Fruit fly (Drosophila melanogaster) whole organism, embryonic: ENCODE measurements around the gene CG4041.
A peak's percentile ranks its signal among the peaks of the same experiment; 100 is the strongest.

Source experiments
- BEAF-32 ChIP-seq: fragments of 200-800 bp; sonication (Bioruptor generic); optimal IDR thresholded peaks from 3 replicates; lab custom pipeline; 2017; ENCODE audit warnings: missing biosample characterization, missing genetic modification characterization, mild to moderate bottlenecking, moderate library complexity, missing genetic modification reagents
- Bdp1 ChIP-seq: fragments of 200-800 bp; sonication (Bioruptor generic); optimal IDR thresholded peaks from 3 replicates; lab custom pipeline; 2016; ENCODE audit warnings: missing biosample characterization, missing genetic modification characterization
- CG10543 ChIP-seq: fragments of 200-800 bp; sonication (Bioruptor generic); optimal IDR thresholded peaks from 3 replicates; lab custom pipeline; 2017; ENCODE audit warnings: missing biosample characterization, mild to moderate bottlenecking, missing genetic modification characterization, moderate library complexity
- CG13287 ChIP-seq: fragments of 200-800 bp; sonication (Bioruptor generic); IDR thresholded peaks from 2 replicates; pipeline ENCODE4 v1.3.6; 2022; ENCODE audit warnings: missing biosample characterization, missing genetic modification characterization; ENCODE audit not compliant: partially characterized antibody
- CG14050 ChIP-seq: fragments of 200-800 bp; sonication (Bioruptor generic); IDR thresholded peaks from 3 replicates; pipeline ENCODE4 v1.3.6; 2022; ENCODE audit warnings: missing biosample characterization, missing genetic modification characterization
- CG15011 ChIP-seq: fragments of 200-800 bp; sonication (Bioruptor generic); optimal IDR thresholded peaks from 3 replicates; lab custom pipeline; 2018; ENCODE audit warnings: missing biosample characterization, mild to moderate bottlenecking, missing genetic modification characterization
- CG15269 ChIP-seq: fragments of 200-800 bp; sonication (Bioruptor generic); optimal IDR thresholded peaks from 2 replicates; lab custom pipeline; 2018; ENCODE audit warnings: missing biosample characterization, mild to moderate bottlenecking, missing genetic modification characterization, moderate library complexity
- CG2116 ChIP-seq: fragments of 200-800 bp; sonication (Bioruptor generic); optimal IDR thresholded peaks from 3 replicates; lab custom pipeline; 2018; ENCODE audit warnings: missing biosample characterization, mild to moderate bottlenecking, missing genetic modification characterization
- CG2875 ChIP-seq: fragments of 200-800 bp; sonication (Bioruptor generic); optimal IDR thresholded peaks from 2 replicates; lab custom pipeline; 2017; ENCODE audit warnings: missing biosample characterization, mild to moderate bottlenecking, missing genetic modification characterization, missing genetic modification reagents
- CG30403 ChIP-seq: fragments of 200-800 bp; sonication (Bioruptor generic); optimal IDR thresholded peaks from 3 replicates; lab custom pipeline; 2016; ENCODE audit warnings: missing biosample characterization, missing genetic modification characterization
- CG32532 ChIP-seq: fragments of 200-800 bp; sonication (Bioruptor generic); IDR thresholded peaks from 2 replicates; pipeline ENCODE4 v1.3.6; 2022; ENCODE audit warnings: missing biosample characterization, missing genetic modification characterization
- CG3407 ChIP-seq: fragments of 200-800 bp; sonication (Bioruptor generic); optimal IDR thresholded peaks from 2 replicates; lab custom pipeline; 2018; ENCODE audit warnings: missing biosample characterization, mild to moderate bottlenecking, missing genetic modification characterization
- CG3726 ChIP-seq: fragments of 200-800 bp; sonication (Bioruptor generic); IDR thresholded peaks from 3 replicates; pipeline ENCODE4, ENCODE4 v1.3.6; 2022; ENCODE audit warnings: missing biosample characterization, missing genetic modification characterization
- CG4328 ChIP-seq: fragments of 200-800 bp; sonication (Bioruptor generic); optimal IDR thresholded peaks from 3 replicates; lab custom pipeline; 2017; ENCODE audit warnings: missing biosample characterization, missing genetic modification reagents, missing genetic modification characterization
- CG4360 ChIP-seq: fragments of 200-800 bp; sonication (Bioruptor generic); IDR thresholded peaks from 2 replicates; pipeline ENCODE4 v1.3.6; 2022; ENCODE audit warnings: missing biosample characterization, missing genetic modification characterization
- CG8089 ChIP-seq: fragments of 200-800 bp; sonication (Bioruptor generic); optimal IDR thresholded peaks from 3 replicates; lab custom pipeline; 2016; ENCODE audit warnings: missing biosample characterization, missing genetic modification characterization
- CG9932 ChIP-seq: fragments of 200-800 bp; sonication (Bioruptor generic); IDR thresholded peaks from 2 replicates; pipeline ENCODE4 v1.3.6; 2022; ENCODE audit warnings: missing biosample characterization, missing genetic modification characterization
- D19A ChIP-seq: fragments of 200-800 bp; optimal IDR thresholded peaks from 3 replicates; lab custom pipeline; 2019; ENCODE audit warnings: missing biosample characterization, mild to moderate bottlenecking, missing genetic modification characterization, moderate library complexity
- Drgx ChIP-seq: fragments of 200-800 bp; sonication (Bioruptor generic); IDR thresholded peaks from 2 replicates; pipeline ENCODE4 v1.3.6; 2022; ENCODE audit warnings: missing biosample characterization, missing genetic modification characterization
- HHEX ChIP-seq: fragments of 200-800 bp; sonication (Bioruptor generic); optimal IDR thresholded peaks from 3 replicates; lab custom pipeline; 2017; ENCODE audit warnings: missing biosample characterization, mild to moderate bottlenecking, missing genetic modification characterization, missing genetic modification reagents
- Kr ChIP-seq: fragments of 200-800 bp; sonication (Bioruptor generic); optimal IDR thresholded peaks from 2 replicates; lab custom pipeline; 2017; ENCODE audit warnings: missing biosample characterization, mild to moderate bottlenecking, missing genetic modification characterization
- Lhr ChIP-seq: fragments of 200-800 bp; sonication (Bioruptor generic); optimal IDR thresholded peaks from 3 replicates; lab custom pipeline; 2017; ENCODE audit warnings: mild to moderate bottlenecking, missing biosample characterization, missing genetic modification reagents, missing genetic modification characterization
- Mad ChIP-seq: fragments of 200-800 bp; sonication (Bioruptor generic); optimal IDR thresholded peaks from 2 replicates; lab custom pipeline; 2016; ENCODE audit warnings: missing biosample characterization, missing genetic modification characterization
- NC2β ChIP-seq: fragments of 200-800 bp; sonication (Bioruptor generic); optimal IDR thresholded peaks from 2 replicates; lab custom pipeline; 2016; ENCODE audit warnings: missing biosample characterization, missing genetic modification characterization
- Optix ChIP-seq: fragments of 200-800 bp; sonication (Bioruptor generic); IDR thresholded peaks from 3 replicates; pipeline ENCODE4 v1.3.6; 2022; ENCODE audit warnings: missing biosample characterization, missing genetic modification characterization
- Rx ChIP-seq: fragments of 200-800 bp; sonication (Bioruptor generic); IDR thresholded peaks from 2 replicates; pipeline ENCODE4 v1.3.6; 2022; ENCODE audit warnings: missing biosample characterization, missing genetic modification characterization
- Scr ChIP-seq: fragments of 200-800 bp; sonication (Bioruptor generic); IDR thresholded peaks from 2 replicates; pipeline ENCODE4 v1.3.6; 2022; ENCODE audit warnings: missing biosample characterization, missing genetic modification characterization; ENCODE audit not compliant: partially characterized antibody
- Spps ChIP-seq: fragments of 200-800 bp; sonication (Bioruptor generic); optimal IDR thresholded peaks from 2 replicates; lab custom pipeline; 2018; ENCODE audit warnings: missing biosample characterization, mild to moderate bottlenecking, missing genetic modification characterization
- ab ChIP-seq: fragments of 200-800 bp; sonication (Bioruptor generic); optimal IDR thresholded peaks from 2 replicates; lab custom pipeline; 2016; ENCODE audit warnings: missing biosample characterization, missing genetic modification characterization
- bsh ChIP-seq, 2 experiments: fragments of 200-800 bp; sonication (Bioruptor generic); optimal IDR thresholded peaks; 2 replicates each; lab custom pipeline; 2017 to 2018; ENCODE audit warnings: mild to moderate bottlenecking in 2 of 2, missing biosample characterization in 2 of 2, missing genetic modification characterization in 2 of 2, moderate library complexity in 1 of 2
- cad ChIP-seq: fragments of >200 bp; optimal IDR thresholded peaks from 2 replicates; lab custom pipeline; 2017; ENCODE audit warnings: missing biosample characterization, missing genetic modification characterization
- chn ChIP-seq: fragments of 200-800 bp; sonication (Bioruptor generic); optimal IDR thresholded peaks from 2 replicates; lab custom pipeline; 2016; ENCODE audit warnings: missing biosample characterization, missing genetic modification characterization
- crc ChIP-seq: fragments of 200-800 bp; sonication (Bioruptor generic); optimal IDR thresholded peaks from 2 replicates; lab custom pipeline; 2016; ENCODE audit warnings: missing biosample characterization, missing genetic modification characterization
- dati ChIP-seq: fragments of 200-800 bp; sonication (Bioruptor generic); IDR thresholded peaks from 2 replicates; pipeline ENCODE4 v1.3.6; 2022; ENCODE audit warnings: missing biosample characterization, missing genetic modification characterization
- esg ChIP-seq: fragments of 200-800 bp; sonication (Bioruptor generic); conservative IDR thresholded peaks from 2 replicates; pipeline ENCODE4 v1.3.6; 2022; ENCODE audit warnings: missing biosample characterization, missing genetic modification characterization
- ftz-f1 ChIP-seq: fragments of 200-800 bp; sonication (Bioruptor generic); optimal IDR thresholded peaks from 2 replicates; lab custom pipeline; 2016; ENCODE audit warnings: missing biosample characterization, missing genetic modification characterization
- fu2 ChIP-seq: fragments of 200-800 bp; sonication (Bioruptor generic); optimal IDR thresholded peaks from 2 replicates; lab custom pipeline; 2016; ENCODE audit warnings: missing biosample characterization, missing genetic modification characterization
- gce ChIP-seq: fragments of 200-800 bp; sonication (Bioruptor generic); IDR thresholded peaks from 3 replicates; pipeline ENCODE4 v1.3.6; 2022; ENCODE audit warnings: missing biosample characterization, missing genetic modification characterization
- kah ChIP-seq: fragments of 200-800 bp; sonication (Bioruptor generic); optimal IDR thresholded peaks from 2 replicates; lab custom pipeline; 2018; ENCODE audit warnings: missing biosample characterization, mild to moderate bottlenecking, missing genetic modification characterization
- kni ChIP-seq: fragments of 200-800 bp; sonication (Bioruptor generic); optimal IDR thresholded peaks from 3 replicates; lab custom pipeline; 2017; ENCODE audit warnings: mild to moderate bottlenecking, missing biosample characterization, missing genetic modification reagents, missing genetic modification characterization
- knrl ChIP-seq: fragments of 200-800 bp; sonication (Bioruptor generic); IDR thresholded peaks from 3 replicates; pipeline ENCODE4 v1.3.6; 2022; ENCODE audit warnings: missing biosample characterization, missing genetic modification characterization; ENCODE audit not compliant: partially characterized antibody
- mld ChIP-seq: fragments of 200-800 bp; sonication (Bioruptor generic); IDR thresholded peaks from 3 replicates; pipeline ENCODE4 v1.3.6; 2022; ENCODE audit warnings: missing biosample characterization, missing genetic modification characterization; ENCODE audit not compliant: partially characterized antibody
- nom ChIP-seq: fragments of 200-800 bp; sonication (Bioruptor generic); optimal IDR thresholded peaks from 2 replicates; lab custom pipeline; 2017; ENCODE audit warnings: missing biosample characterization, missing genetic modification characterization, mild to moderate bottlenecking, moderate library complexity, missing genetic modification reagents
- p53 ChIP-seq: fragments of 200-800 bp; sonication (Bioruptor generic); optimal IDR thresholded peaks from 2 replicates; lab custom pipeline; 2016; ENCODE audit warnings: missing biosample characterization, missing genetic modification characterization
- ro ChIP-seq: fragments of 200-800 bp; sonication (Bioruptor generic); IDR thresholded peaks from 2 replicates; pipeline ENCODE4 v1.3.6; 2022; ENCODE audit warnings: missing biosample characterization, missing genetic modification characterization
- row ChIP-seq: fragments of 200-800 bp; sonication (Bioruptor generic); IDR thresholded peaks from 3 replicates; pipeline ENCODE4 v1.3.6; 2022; ENCODE audit warnings: missing biosample characterization, missing genetic modification characterization
- scrt ChIP-seq: fragments of 200-800 bp; sonication (Bioruptor generic); optimal IDR thresholded peaks from 2 replicates; lab custom pipeline; 2018; ENCODE audit warnings: missing biosample characterization, mild to moderate bottlenecking, missing genetic modification characterization, moderate library complexity
- sim ChIP-seq: fragments of 200-800 bp; sonication (Bioruptor generic); IDR thresholded peaks from 2 replicates; pipeline ENCODE4 v1.3.6; 2022; ENCODE audit warnings: missing biosample characterization, missing genetic modification characterization
- ttk ChIP-seq: fragments of 200-800 bp; sonication (Bioruptor generic); IDR thresholded peaks from 2 replicates; pipeline ENCODE4 v2.1.2; 2022; ENCODE audit warnings: missing biosample characterization, missing genetic modification characterization
- vnd ChIP-seq: fragments of 200-800 bp; sonication (Bioruptor generic); IDR thresholded peaks from 3 replicates; pipeline ENCODE4 v1.3.6; 2022; ENCODE audit warnings: missing biosample characterization, missing genetic modification characterization; ENCODE audit not compliant: partially characterized antibody

Gene CG4041

dm6 chrX:4955788-4956442 is 37.7 kb upstream of the CG4041 start (continued):
- TF ChIP-seq CG15269 (tag; lab: Kevin White, UChicago) (no peak), gce (GFP tag; lab: Robert Waterston, UW) (no peak), cad (GFP tag; lab: Kevin White, UChicago) (no peak), bsh (GFP tag; optimal IDR thresholded peaks at IDR 0.05; lab: Kevin White, UChicago) (peak in 1 of 2 experiments; percentile 12), p53 (peak; percentile 2), ab (GFP tag; lab: Kevin White, UChicago) (no peak), Kr (no peak), CG4360 (GFP tag; lab: Robert Waterston, UW) (peak; percentile 83), Lhr (GFP tag; lab: Kevin White, UChicago) (peak; percentile 100), BEAF-32 (GFP tag; lab: Kevin White, UChicago) (peak; percentile 87), CG15011 (GFP tag; lab: Kevin White, UChicago) (no peak), CG4328 (GFP tag; lab: Kevin White, UChicago) (no peak), esg (no peak), Rx (GFP tag; lab: Robert Waterston, UW) (no peak), kah (GFP tag; lab: Kevin White, UChicago) (peak; percentile 4), HHEX (peak; percentile 27), row (peak; percentile 67), CG10543 (GFP tag; lab: Kevin White, UChicago) (peak; percentile 46), Bdp1 (GFP tag; lab: Kevin White, UChicago) (no peak), knrl (peak; percentile 93), CG3726 (GFP tag; lab: Robert Waterston, UW) (no peak), CG13287 (GFP tag; lab: Robert Waterston, UW) (peak; percentile 96), chn (GFP tag; lab: Kevin White, UChicago) (no peak), CG3407 (GFP tag; lab: Kevin White, UChicago) (no peak), ttk (GFP tag; lab: Robert Waterston, UW) (no peak), CG2875 (GFP tag; lab: Kevin White, UChicago) (no peak), CG9932 (GFP tag; lab: Robert Waterston, UW) (peak; percentile 53), scrt (no peak), Mad (GFP tag; lab: Kevin White, UChicago) (no peak), mld (GFP tag; lab: Robert Waterston, UW) (peak; percentile 97), Spps (tag; lab: Kevin White, UChicago) (no peak), NC2β (no peak), Drgx (GFP tag; lab: Robert Waterston, UW) (peak; percentile 34; the same call in 1 of the 2 replicates), dati (GFP tag; lab: Robert Waterston, UW) (no peak), sim (GFP tag; lab: Robert Waterston, UW) (no peak), D19A (tag; lab: Kevin White, UChicago) (no peak), fu2 (GFP tag; lab: Kevin White, UChicago) (no peak), CG32532 (peak; percentile 44; the same call in 1 of the 2 replicates), Optix (no peak), ro (GFP tag; lab: Robert Waterston, UW) (no peak), CG8089 (GFP tag; lab: Kevin White, UChicago) (no peak), CG30403 (GFP tag; lab: Kevin White, UChicago) (peak; percentile 12), CG14050 (GFP tag; lab: Robert Waterston, UW) (no peak), crc (no peak), kni (GFP tag; lab: Kevin White, UChicago) (peak; percentile 90), vnd (GFP tag; lab: Robert Waterston, UW) (peak; percentile 91), Scr (GFP tag; lab: Robert Waterston, UW) (peak; percentile 95), nom (peak; percentile 14), CG2116 (peak; percentile 24), ftz-f1 (no peak)
